Fruit fly (Drosophila melanogaster) whole organism, embryonic: Measurements from ENCODE around the gene Fst.

Experiments used
- Antp ChIP-seq: fragments of 200-800 bp; sonication (Bioruptor generic); optimal IDR thresholded peaks from 3 replicates; lab custom pipeline; 2016; ENCODE audit warnings: missing biosample characterization, missing genetic modification characterization
- Atf-2 ChIP-seq: fragments of 200-800 bp; sonication (Bioruptor generic); optimal IDR thresholded peaks from 2 replicates; lab custom pipeline; 2016; ENCODE audit warnings: missing biosample characterization, missing genetic modification characterization
- C15 ChIP-seq: fragments of 200-800 bp; sonication (Bioruptor generic); IDR thresholded peaks from 3 replicates; pipeline ENCODE4 v1.3.6; 2022; ENCODE audit warnings: missing biosample characterization, missing genetic modification characterization
- CG11723 ChIP-seq: fragments of 200-800 bp; sonication (Bioruptor generic); optimal IDR thresholded peaks from 2 replicates; lab custom pipeline; 2017; ENCODE audit warnings: missing biosample characterization, mild to moderate bottlenecking, missing genetic modification characterization
- CG12104 ChIP-seq: fragments of 200-800 bp; sonication (Bioruptor generic); optimal IDR thresholded peaks from 3 replicates; lab custom pipeline; 2016; ENCODE audit warnings: missing biosample characterization, missing genetic modification characterization
- CG12299 ChIP-seq: fragments of 200-800 bp; sonication (Bioruptor generic); optimal IDR thresholded peaks from 2 replicates; lab custom pipeline; 2018; ENCODE audit warnings: missing biosample characterization, mild to moderate bottlenecking, missing genetic modification characterization
- CG14050 ChIP-seq: fragments of 200-800 bp; sonication (Bioruptor generic); IDR thresholded peaks from 3 replicates; pipeline ENCODE4 v1.3.6; 2022; ENCODE audit warnings: missing biosample characterization, missing genetic modification characterization
- CG14667 ChIP-seq: fragments of 200-800 bp; sonication (Bioruptor generic); IDR thresholded peaks from 2 replicates; pipeline ENCODE4 v1.3.6; 2022; ENCODE audit warnings: missing biosample characterization, missing genetic modification characterization
- CG15696 ChIP-seq: fragments of 200-800 bp; sonication (Bioruptor generic); optimal IDR thresholded peaks from 2 replicates; lab custom pipeline; 2019; ENCODE audit warnings: missing biosample characterization, mild to moderate bottlenecking, missing genetic modification characterization, moderate library complexity
- CG1603 ChIP-seq: fragments of 200-800 bp; sonication (Bioruptor generic); optimal IDR thresholded peaks from 2 replicates; lab custom pipeline; 2019; ENCODE audit warnings: missing biosample characterization, mild to moderate bottlenecking, missing genetic modification characterization, moderate library complexity
- CG16863 ChIP-seq: fragments of 200-800 bp; sonication (Bioruptor generic); optimal IDR thresholded peaks from 3 replicates; lab custom pipeline; 2016; ENCODE audit warnings: missing biosample characterization, missing genetic modification characterization
- CG17328 ChIP-seq: fragments of 200-800 bp; sonication (Bioruptor generic); IDR thresholded peaks from 2 replicates; pipeline ENCODE4 v1.3.6; 2022; ENCODE audit warnings: missing biosample characterization, missing genetic modification characterization
- CG18599 ChIP-seq: fragments of 200-800 bp; sonication (Bioruptor generic); optimal IDR thresholded peaks from 3 replicates; lab custom pipeline; 2017; ENCODE audit warnings: missing biosample characterization, missing genetic modification characterization, mild to moderate bottlenecking, moderate library complexity, missing genetic modification reagents
- CG2129 ChIP-seq: fragments of 200-800 bp; sonication (Bioruptor generic); IDR thresholded peaks from 2 replicates; pipeline ENCODE4 v1.3.6; 2022; ENCODE audit warnings: missing biosample characterization, missing genetic modification characterization; ENCODE audit not compliant: partially characterized antibody
- CG30431 ChIP-seq: fragments of 200-800 bp; sonication (Bioruptor generic); optimal IDR thresholded peaks from 2 replicates; lab custom pipeline; 2017; ENCODE audit warnings: missing biosample characterization, missing genetic modification characterization
- CG3163 ChIP-seq: fragments of 200-800 bp; sonication (Bioruptor generic); optimal IDR thresholded peaks from 3 replicates; lab custom pipeline; 2016; ENCODE audit warnings: missing biosample characterization, missing genetic modification characterization
- CG32767 ChIP-seq: fragments of 200-800 bp; sonication (Bioruptor generic); IDR thresholded peaks from 2 replicates; pipeline ENCODE4 v1.3.6; 2022; ENCODE audit warnings: missing biosample characterization, missing genetic modification characterization
- CG8089 ChIP-seq: fragments of 200-800 bp; sonication (Bioruptor generic); optimal IDR thresholded peaks from 3 replicates; lab custom pipeline; 2016; ENCODE audit warnings: missing biosample characterization, missing genetic modification characterization
- CG8924 ChIP-seq: fragments of 200-800 bp; optimal IDR thresholded peaks from 3 replicates; lab custom pipeline; 2019; ENCODE audit warnings: missing biosample characterization, mild to moderate bottlenecking, missing genetic modification characterization, moderate library complexity
- CG9817 ChIP-seq: fragments of 200-800 bp; sonication (Bioruptor generic); optimal IDR thresholded peaks from 2 replicates; lab custom pipeline; 2018; ENCODE audit warnings: missing biosample characterization, mild to moderate bottlenecking, missing genetic modification characterization, moderate library complexity
- CTCF ChIP-seq: fragments of 200-800 bp; sonication (Bioruptor generic); optimal IDR thresholded peaks from 2 replicates; lab custom pipeline; 2017; ENCODE audit warnings: missing biosample characterization, mild to moderate bottlenecking, missing genetic modification characterization, moderate library complexity
- Dad ChIP-seq: fragments of 200-800 bp; sonication (Bioruptor generic); optimal IDR thresholded peaks from 3 replicates; lab custom pipeline; 2016; ENCODE audit warnings: missing biosample characterization, missing genetic modification characterization
- Hey ChIP-seq: fragments of 200-800 bp; sonication (Bioruptor generic); optimal IDR thresholded peaks from 3 replicates; lab custom pipeline; 2018; ENCODE audit warnings: missing biosample characterization, mild to moderate bottlenecking, missing genetic modification characterization
- Hr51 ChIP-seq, 2 experiments: fragments of 200-800 bp; sonication (Bioruptor generic); optimal IDR thresholded peaks; 2 replicates in 1 of 2; 3 replicates in 1 of 2; lab custom pipeline; 2016 to 2018; ENCODE audit warnings: missing biosample characterization in 2 of 2, missing genetic modification characterization in 2 of 2, mild to moderate bottlenecking in 1 of 2, moderate library complexity in 1 of 2
- Lim3 ChIP-seq: fragments of 200-800 bp; sonication (Bioruptor generic); IDR thresholded peaks from 2 replicates; pipeline ENCODE4 v1.3.6; 2022; ENCODE audit warnings: missing biosample characterization, missing genetic modification characterization
- MESR4 ChIP-seq: fragments of 200-800 bp; sonication (Bioruptor generic); optimal IDR thresholded peaks from 2 replicates; lab custom pipeline; 2018; ENCODE audit warnings: missing biosample characterization, mild to moderate bottlenecking, missing genetic modification characterization, moderate library complexity
- Meics ChIP-seq: fragments of 200-800 bp; sonication (Bioruptor generic); optimal IDR thresholded peaks from 2 replicates; lab custom pipeline; 2017; ENCODE audit warnings: missing biosample characterization, mild to moderate bottlenecking, missing genetic modification characterization
- Mes4 ChIP-seq: fragments of 200-800 bp; sonication (Bioruptor generic); optimal IDR thresholded peaks from 2 replicates; lab custom pipeline; 2016; ENCODE audit warnings: missing biosample characterization, missing genetic modification characterization
- Nf-YB ChIP-seq: fragments of 200-800 bp; sonication (Bioruptor generic); optimal IDR thresholded peaks from 3 replicates; lab custom pipeline; 2019; ENCODE audit warnings: missing biosample characterization, mild to moderate bottlenecking, missing genetic modification characterization, moderate library complexity
- ash1 ChIP-seq: fragments of 200-800 bp; sonication (Bioruptor generic); optimal IDR thresholded peaks from 2 replicates; lab custom pipeline; 2018; ENCODE audit warnings: missing biosample characterization, mild to moderate bottlenecking, missing genetic modification characterization
- bab2 ChIP-seq: fragments of 200-800 bp; sonication (Bioruptor generic); optimal IDR thresholded peaks from 2 replicates; lab custom pipeline; 2016; ENCODE audit warnings: missing biosample characterization, missing genetic modification characterization
- cg ChIP-seq: fragments of 200-800 bp; sonication (Bioruptor generic); optimal IDR thresholded peaks from 3 replicates; lab custom pipeline; 2019; ENCODE audit warnings: missing biosample characterization, mild to moderate bottlenecking, missing genetic modification characterization, moderate library complexity
- chinmo ChIP-seq: fragments of 200-800 bp; sonication (Bioruptor generic); IDR thresholded peaks from 4 replicates; pipeline ENCODE4 v1.3.6; 2022; ENCODE audit warnings: missing biosample characterization, missing genetic modification characterization; ENCODE audit not compliant: partially characterized antibody
- ci ChIP-seq: fragments of 200-800 bp; sonication (Bioruptor generic); IDR thresholded peaks from 3 replicates; pipeline ENCODE4 v1.3.6; 2022; ENCODE audit warnings: missing biosample characterization, missing genetic modification characterization
- croc ChIP-seq: fragments of 200-800 bp; sonication (Bioruptor generic); conservative IDR thresholded peaks from 3 replicates; pipeline ENCODE4 v1.3.6; 2022; ENCODE audit warnings: missing biosample characterization, missing genetic modification characterization
- crp ChIP-seq, 2 experiments: fragments of 200-800 bp; sonication (Bioruptor generic); optimal IDR thresholded peaks; 2 replicates in 1 of 2; 3 replicates in 1 of 2; lab custom pipeline; 2017; ENCODE audit warnings: missing biosample characterization in 2 of 2, missing genetic modification characterization in 2 of 2, mild to moderate bottlenecking in 1 of 2, moderate library complexity in 1 of 2
- dmrt99B ChIP-seq: fragments of 200-800 bp; sonication (Bioruptor generic); optimal IDR thresholded peaks from 2 replicates; lab custom pipeline; 2018; ENCODE audit warnings: missing biosample characterization, mild to moderate bottlenecking, missing genetic modification characterization, moderate library complexity
- eyg ChIP-seq: fragments of 200-800 bp; sonication (Bioruptor generic); optimal IDR thresholded peaks from 3 replicates; lab custom pipeline; 2016; ENCODE audit warnings: missing biosample characterization, missing genetic modification characterization
- hb ChIP-seq: fragments of 200-800 bp; sonication (Bioruptor generic); IDR thresholded peaks from 3 replicates; pipeline ENCODE4 v1.3.6; 2022; ENCODE audit warnings: missing biosample characterization, missing genetic modification characterization; ENCODE audit not compliant: partially characterized antibody
- insv ChIP-seq, 2 experiments: fragments of 200-800 bp; sonication (Bioruptor generic); optimal IDR thresholded peaks; 3 replicates each; lab custom pipeline; 2016 to 2018; ENCODE audit warnings: missing biosample characterization in 2 of 2, missing genetic modification characterization in 2 of 2
- nau ChIP-seq: fragments of 200-800 bp; sonication (Bioruptor generic); optimal IDR thresholded peaks from 3 replicates; lab custom pipeline; 2017; ENCODE audit warnings: missing biosample characterization, mild to moderate bottlenecking, missing genetic modification characterization, missing genetic modification reagents
- p53 ChIP-seq: fragments of 200-800 bp; sonication (Bioruptor generic); optimal IDR thresholded peaks from 2 replicates; lab custom pipeline; 2016; ENCODE audit warnings: missing biosample characterization, missing genetic modification characterization
- pfk ChIP-seq: fragments of 200-800 bp; sonication (Bioruptor generic); optimal IDR thresholded peaks from 2 replicates; lab custom pipeline; 2018; ENCODE audit warnings: missing biosample characterization, mild to moderate bottlenecking, missing genetic modification characterization, moderate library complexity
- pnt ChIP-seq: fragments of 200-800 bp; sonication (Bioruptor generic); optimal IDR thresholded peaks from 3 replicates; lab custom pipeline; 2016; ENCODE audit warnings: missing biosample characterization, missing genetic modification characterization
- so ChIP-seq: fragments of 200-800 bp; sonication (Bioruptor generic); IDR thresholded peaks from 3 replicates; pipeline ENCODE4 v1.3.6; 2022; ENCODE audit warnings: missing biosample characterization, missing genetic modification characterization
- ssp ChIP-seq: fragments of 200-800 bp; sonication (Bioruptor generic); IDR thresholded peaks from 2 replicates; pipeline ENCODE4 v1.3.6; 2022; ENCODE audit warnings: missing biosample characterization, missing genetic modification characterization
- stwl ChIP-seq: fragments of 200-800 bp; sonication (Bioruptor generic); optimal IDR thresholded peaks from 3 replicates; lab custom pipeline; 2018; ENCODE audit warnings: missing biosample characterization, mild to moderate bottlenecking, missing genetic modification characterization, moderate library complexity
- sug ChIP-seq: fragments of 200-800 bp; optimal IDR thresholded peaks from 2 replicates; lab custom pipeline; 2019; ENCODE audit warnings: missing biosample characterization, mild to moderate bottlenecking, missing genetic modification characterization, moderate library complexity
- tna ChIP-seq: fragments of 200-800 bp; sonication (Bioruptor generic); IDR thresholded peaks from 2 replicates; pipeline ENCODE4 v1.3.6; 2022; ENCODE audit warnings: missing biosample characterization, missing genetic modification characterization; ENCODE audit not compliant: partially characterized antibody
- vvl ChIP-seq: fragments of 200-800 bp; sonication (Bioruptor generic); IDR thresholded peaks from 2 replicates; pipeline ENCODE4 v1.3.6; 2022; ENCODE audit warnings: missing biosample characterization, missing genetic modification characterization
- zfh2 ChIP-seq: fragments of 200-800 bp; sonication (Bioruptor generic); optimal IDR thresholded peaks from 2 replicates; lab custom pipeline; 2016; ENCODE audit warnings: missing biosample characterization, missing genetic modification characterization

Fst gene

DNA sequence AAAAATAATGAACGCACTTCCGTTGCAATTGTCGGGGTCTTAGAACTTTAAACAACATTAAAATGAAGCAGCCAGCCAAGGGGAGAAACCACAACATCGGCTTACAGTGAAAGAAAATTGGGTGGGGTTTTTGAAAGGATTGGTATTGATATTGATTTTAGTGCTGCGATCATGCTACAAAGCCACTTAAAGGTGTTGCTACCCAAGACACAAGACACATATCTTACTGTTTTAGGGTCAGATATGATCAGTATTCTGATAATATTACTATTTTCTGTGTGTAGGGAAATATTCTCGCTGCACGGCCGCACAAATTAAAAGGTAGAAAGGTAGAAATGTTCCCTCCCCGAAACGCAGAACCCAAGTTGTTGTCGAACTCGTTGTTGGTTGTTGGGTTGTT, 40.9 kb downstream of the Fst start (continued):
- TF ChIP-seq so (GFP tag; lab: Robert Waterston, UW) (no peak), eyg (GFP tag; lab: Kevin White, UChicago) (no peak), Hr51 (GFP tag; optimal IDR thresholded peaks at IDR 0.05; lab: Kevin White, UChicago) (no peak), nau (GFP tag; lab: Kevin White, UChicago) (no peak), CG8924 (tag; lab: Kevin White, UChicago) (peak; percentile 40), ssp (GFP tag; lab: Robert Waterston, UW) (peak; percentile 38), MESR4 (GFP tag; lab: Kevin White, UChicago) (no peak), CG17328 (GFP tag; lab: Robert Waterston, UW) (peak; percentile 59), tna (no peak), CG12299 (tag; lab: Kevin White, UChicago) (no peak), chinmo (GFP tag; lab: Robert Waterston, UW) (no peak), stwl (tag; lab: Kevin White, UChicago) (peak; percentile 2), CG30431 (peak; percentile 49), insv (GFP tag; optimal IDR thresholded peaks at IDR 0.05; lab: Kevin White, UChicago) (no peak), CTCF (no peak), cg (no peak), CG1603 (tag; lab: Kevin White, UChicago) (peak; percentile 77), CG16863 (peak; percentile 23), Atf-2 (no peak), pnt (GFP tag; lab: Kevin White, UChicago) (no peak), p53 (no peak), CG15696 (tag; lab: Kevin White, UChicago) (peak; percentile 66), CG32767 (GFP tag; lab: Robert Waterston, UW) (no peak), hb (GFP tag; lab: Robert Waterston, UW) (no peak), pfk (GFP tag; lab: Kevin White, UChicago) (no peak), Hey (tag; lab: Kevin White, UChicago) (no peak), CG11723 (GFP tag; lab: Kevin White, UChicago) (peak; percentile 1), Meics (GFP tag; lab: Kevin White, UChicago) (no peak), C15 (no peak), CG2129 (GFP tag; lab: Robert Waterston, UW) (no peak), Nf-YB (GFP tag; lab: Kevin White, UChicago) (no peak), CG18599 (GFP tag; lab: Kevin White, UChicago) (no peak), Lim3 (GFP tag; lab: Robert Waterston, UW) (no peak), Mes4 (GFP tag; lab: Kevin White, UChicago) (no peak), dmrt99B (tag; lab: Kevin White, UChicago) (peak; percentile 13), ci (GFP tag; lab: Robert Waterston, UW) (peak; percentile 52; the same call in 1 of the 3 replicates), CG8089 (peak; percentile 14), zfh2 (no peak), bab2 (GFP tag; lab: Kevin White, UChicago) (peak; percentile 36), CG14667 (GFP tag; lab: Robert Waterston, UW) (peak; percentile 18; the same call in 1 of the 2 replicates), sug (tag; lab: Kevin White, UChicago) (no peak), ash1 (GFP tag; lab: Kevin White, UChicago) (no peak), croc (GFP tag; lab: Robert Waterston, UW) (peak; percentile 48; the same call in 2 of the 3 replicates), CG3163 (no peak), Antp (peak; percentile 12), CG14050 (no peak), crp (GFP tag; optimal IDR thresholded peaks at IDR 0.05; lab: Kevin White, UChicago) (no peak), CG9817 (tag; lab: Kevin White, UChicago) (no peak), CG12104 (GFP tag; lab: Kevin White, UChicago) (no peak), vvl (GFP tag; lab: Robert Waterston, UW) (peak; percentile 61; the same call in 1 of the 2 replicates), Dad (GFP tag; lab: Kevin White, UChicago) (no peak)
